Fruit fly (Drosophila melanogaster): ENCODE measurements around the gene Herp.
A peak's percentile ranks its signal among the peaks of the same experiment; 100 is the strongest.

Herp gene

DNA sequence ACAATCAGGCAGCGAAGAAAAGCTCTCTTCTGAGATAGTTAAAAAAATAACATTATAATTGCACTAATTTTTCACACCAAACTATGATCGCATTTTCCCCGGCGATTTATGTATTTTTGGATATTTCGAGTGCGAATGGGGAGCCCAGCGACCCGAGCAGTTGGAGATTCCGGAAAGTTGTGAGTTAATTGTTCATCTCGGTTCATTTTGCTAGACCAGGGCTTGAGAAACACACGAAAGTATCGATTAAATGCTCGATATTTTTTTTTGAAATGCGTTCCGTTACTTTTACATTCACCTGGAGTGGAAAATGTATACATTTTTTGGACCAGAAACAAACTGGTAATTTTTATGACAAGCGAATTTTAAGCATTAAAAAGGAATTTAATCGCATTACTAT, 10.7 kb upstream of the Herp start, which contains the start of gene Cdc14 (continued):
- TF ChIP-seq NC2α (GFP tag; optimal IDR thresholded peaks at IDR 0.05) (no peak), abd-A (tag; optimal IDR thresholded peaks at IDR 0.05) (peak; percentile 52), Opbp (GFP tag; IDR thresholded peaks at IDR 0.05; ENCODE audit: partially characterized antibody) (peak; percentile 59), CG42726 (GFP tag; IDR thresholded peaks at IDR 0.05; ENCODE audit: partially characterized antibody) (peak; percentile 53; the same call in 1 of the 2 replicates), CG2875 (GFP tag; optimal IDR thresholded peaks at IDR 0.05) (no peak), MTF-1 (GFP tag; optimal IDR thresholded peaks at IDR 0.05; ENCODE audit: borderline replicate concordance) (peak; percentile 20), sc (optimal IDR thresholded peaks at IDR 0.05) (no peak), sc (GFP tag; optimal IDR thresholded peaks at IDR 0.05) (no peak), CG14710 (tag; optimal IDR thresholded peaks at IDR 0.05) (peak; percentile 52), CG3995 (GFP tag; optimal IDR thresholded peaks at IDR 0.05) (peak; percentile 19), cas (GFP tag; IDR thresholded peaks at IDR 0.05) (no peak), Dref (GFP tag; IDR thresholded peaks at IDR 0.05) (peak; percentile 72), wor (GFP tag; IDR thresholded peaks at IDR 0.05) (no peak), stwl (tag; optimal IDR thresholded peaks at IDR 0.05) (peak; percentile 9), CG17385 (GFP tag; optimal IDR thresholded peaks at IDR 0.05) (peak; percentile 25), gro (GFP tag; optimal IDR thresholded peaks at IDR 0.05) (peak; percentile 23), so (GFP tag; IDR thresholded peaks at IDR 0.05) (peak; percentile 59; the same call in 2 of the 3 replicates), eyg (GFP tag; optimal IDR thresholded peaks at IDR 0.05) (no peak), vvl (GFP tag; IDR thresholded peaks at IDR 0.05) (0 out of 2 replicates have a peak, but pooled peaks have one; percentile 7)

DNA sequence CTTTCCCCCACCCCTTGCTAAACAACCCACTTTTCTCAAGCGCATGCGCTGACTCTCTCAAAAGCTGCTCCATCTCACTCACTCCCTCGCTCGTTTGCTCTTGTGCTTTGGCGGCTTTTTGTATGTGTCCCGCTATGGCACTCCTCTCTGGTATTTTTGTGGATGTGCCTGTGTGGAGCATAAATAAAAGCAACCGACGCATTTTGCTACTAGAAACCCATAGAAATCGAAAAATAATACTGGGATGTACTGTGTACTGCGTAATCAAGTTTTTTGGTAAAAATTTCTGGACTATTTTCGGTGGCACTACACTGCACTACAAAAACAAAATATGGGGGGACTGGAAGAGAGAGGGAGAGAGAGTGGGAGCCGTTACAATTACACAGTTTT, 9.8 kb upstream of the Herp start:
- no peak for TF ChIP-seq CG6654 (GFP tag; optimal IDR thresholded peaks at IDR 0.05)
- no peak for TF ChIP-seq CG2712 (tag; optimal IDR thresholded peaks at IDR 0.05)
- TF ChIP-seq Scr (GFP tag; IDR thresholded peaks at IDR 0.05; ENCODE audit: partially characterized antibody): no peak
- TF ChIP-seq MESR4 (GFP tag; optimal IDR thresholded peaks at IDR 0.05): peak; percentile 18
- TF ChIP-seq kay (GFP tag; optimal IDR thresholded peaks at IDR 0.05): peak; percentile 14
- TF ChIP-seq yki (optimal IDR thresholded peaks at IDR 0.05): peak; percentile 28
- peak; percentile 26; the same call in 1 of the 2 replicates for TF ChIP-seq onecut (GFP tag; IDR thresholded peaks at IDR 0.05)
- TF ChIP-seq Nf-YC (tag; optimal IDR thresholded peaks at IDR 0.05): peak; percentile 15
- TF ChIP-seq sr (GFP tag; IDR thresholded peaks at IDR 0.05): peak; percentile 26; the same call in 1 of the 3 replicates
- no peak for TF ChIP-seq ro (GFP tag; IDR thresholded peaks at IDR 0.05)
- TF ChIP-seq H15 (GFP tag; IDR thresholded peaks at IDR 0.05): no peak
- no peak for TF ChIP-seq wdn (GFP tag; IDR thresholded peaks at IDR 0.05)
- peak; percentile 49 for TF ChIP-seq pros (GFP tag; optimal IDR thresholded peaks at IDR 0.05)
- peak; percentile 13 for TF ChIP-seq Sry-δ (GFP tag; optimal IDR thresholded peaks at IDR 0.05)
- TF ChIP-seq rib (GFP tag; IDR thresholded peaks at IDR 0.05): peak; percentile 58
- TF ChIP-seq chinmo (GFP tag; IDR thresholded peaks at IDR 0.05; ENCODE audit: partially characterized antibody): peak; percentile 99; the same call in 3 of the 4 replicates
- TF ChIP-seq CG10565 (GFP tag; optimal IDR thresholded peaks at IDR 0.05): no peak
- TF ChIP-seq Jarid2 (GFP tag; optimal IDR thresholded peaks at IDR 0.05): no peak
- no peak for TF ChIP-seq exex (tag; optimal IDR thresholded peaks at IDR 0.05)
- no peak for TF ChIP-seq CG10274 (GFP tag; optimal IDR thresholded peaks at IDR 0.05)
- TF ChIP-seq CG5245 (GFP tag; optimal IDR thresholded peaks at IDR 0.05): no peak
- TF ChIP-seq phol (tag; optimal IDR thresholded peaks at IDR 0.05): no peak
- no peak for TF ChIP-seq CG16779 (GFP tag; IDR thresholded peaks at IDR 0.05)
- peak; percentile 77; the same call in 1 of the 3 replicates for TF ChIP-seq CG34422 (GFP tag; IDR thresholded peaks at IDR 0.05)
- peak; percentile 36 for TF ChIP-seq YL-1 (GFP tag; optimal IDR thresholded peaks at IDR 0.05)
- TF ChIP-seq CG32767 (GFP tag; IDR thresholded peaks at IDR 0.05): peak; percentile 79
- no peak for TF ChIP-seq lmd (GFP tag; IDR thresholded peaks at IDR 0.05)
- TF ChIP-seq her (GFP tag; optimal IDR thresholded peaks at IDR 0.05): peak; percentile 5
- peak; percentile 45 for TF ChIP-seq CG17912 (GFP tag; optimal IDR thresholded peaks at IDR 0.05)
- 0 out of 2 replicates have a peak, but pooled peaks have one; percentile 25 for TF ChIP-seq sob (GFP tag; IDR thresholded peaks at IDR 0.05)
- peak; percentile 45; the same call in 1 of the 2 replicates for TF ChIP-seq Rfx (GFP tag; IDR thresholded peaks at IDR 0.05)
- TF ChIP-seq CG11560 (tag; IDR thresholded peaks at IDR 0.05): no peak
- TF ChIP-seq CG34224 (GFP tag; IDR thresholded peaks at IDR 0.05; ENCODE audit: partially characterized antibody): no peak
